Fruit fly (Drosophila melanogaster): Measurements from ENCODE around the gene FASN1.
A peak's percentile ranks its signal among the peaks of the same experiment; 100 is the strongest.

The FASN1 gene

DNA sequence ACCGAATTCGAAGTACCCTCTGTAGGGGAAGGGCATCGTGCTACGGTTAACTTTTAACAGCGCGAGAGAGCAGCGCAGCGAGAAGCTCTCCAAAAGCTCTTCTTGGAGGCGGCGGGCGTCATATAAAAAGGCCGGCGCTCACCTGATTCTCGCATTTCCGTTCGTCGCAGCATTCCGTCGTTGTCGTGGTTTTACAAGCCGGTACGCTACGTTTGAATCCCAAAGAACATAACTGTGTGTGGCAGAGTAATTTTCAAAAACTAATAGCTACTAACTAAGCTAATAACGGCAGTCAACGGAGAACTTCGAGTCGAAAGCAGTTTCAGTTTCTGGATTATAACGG, at the start of gene FASN1:
TSS of gene FASN1 (plus strand) at position 151 of the 343 bp plus-strand sequence.
- peak; percentile 23 for TF ChIP-seq h (GFP tag; optimal IDR thresholded peaks at IDR 0.05)
- TF ChIP-seq Jra (GFP tag; optimal IDR thresholded peaks at IDR 0.05): peak; percentile 48
- TF ChIP-seq Sp1 (GFP tag; optimal IDR thresholded peaks at IDR 0.05): peak; percentile 27
- peak; percentile 72 for TF ChIP-seq Dif (GFP tag; optimal IDR thresholded peaks at IDR 0.05; ENCODE audit: partially characterized antibody)
- TF ChIP-seq br (GFP tag; optimal IDR thresholded peaks at IDR 0.05): peak; percentile 17
- TF ChIP-seq usp (GFP tag; optimal IDR thresholded peaks at IDR 0.05): no peak
- peak; percentile 26 for TF ChIP-seq rgr (GFP tag; optimal IDR thresholded peaks at IDR 0.05)
- no peak for TF ChIP-seq Dfd (GFP tag; optimal IDR thresholded peaks at IDR 0.05)
- no peak for TF ChIP-seq dl (GFP tag; optimal IDR thresholded peaks at IDR 0.05; ENCODE audit: insufficient read depth in 1 of 2, partially characterized antibody in 2 of 2)
- no peak for TF ChIP-seq sv (GFP tag; optimal IDR thresholded peaks at IDR 0.05)
- TF ChIP-seq Rel (GFP tag; optimal IDR thresholded peaks at IDR 0.05): no peak
- TF ChIP-seq Rel (tag; optimal IDR thresholded peaks at IDR 0.05): peak; percentile 47
- TF ChIP-seq Abd-B (GFP tag; optimal IDR thresholded peaks at IDR 0.05): no peak
- peak; percentile 70 for TF ChIP-seq Hr83 (GFP tag; optimal IDR thresholded peaks at IDR 0.05; ENCODE audit: poor library complexity, severe bottlenecking)
- peak; percentile 29 for TF ChIP-seq HLH106 (tag; optimal IDR thresholded peaks at IDR 0.05)

DNA sequence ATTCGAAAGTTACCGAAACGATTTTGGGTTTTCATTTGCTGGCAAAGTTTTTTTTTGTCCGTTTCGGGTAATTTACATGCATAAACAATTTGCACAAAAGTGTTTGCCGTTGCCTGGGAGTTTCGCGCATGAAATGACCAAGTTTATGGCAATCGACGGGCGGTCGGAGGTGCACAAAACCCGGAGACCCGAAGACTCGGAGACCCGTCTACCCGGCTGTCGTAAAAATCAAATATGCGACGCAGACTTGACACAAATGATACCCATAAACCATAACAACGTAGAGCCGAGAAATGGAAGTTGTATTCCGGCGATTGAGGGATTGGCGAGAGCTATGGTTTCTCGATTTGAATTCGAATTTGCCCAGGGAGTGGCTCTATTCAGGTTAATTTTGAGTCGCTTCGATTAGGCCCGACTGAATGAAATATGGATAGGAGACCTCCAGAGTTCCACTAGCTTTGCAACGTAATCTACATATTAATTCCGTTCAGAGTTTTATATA, 49.4 kb upstream of the FASN1 start:
- no peak for TF ChIP-seq CrebA (GFP tag; optimal IDR thresholded peaks at IDR 0.05; ENCODE audit: borderline replicate concordance)
- no peak for TF ChIP-seq Hr83 (GFP tag; optimal IDR thresholded peaks at IDR 0.05; ENCODE audit: poor library complexity, severe bottlenecking)
- TF ChIP-seq CG9705 (GFP tag; optimal IDR thresholded peaks at IDR 0.05): no peak
- TF ChIP-seq tai (GFP tag; optimal IDR thresholded peaks at IDR 0.05): no peak
- no peak for TF ChIP-seq foxo (GFP tag; optimal IDR thresholded peaks at IDR 0.05)
- no peak for TF ChIP-seq Jra (GFP tag; optimal IDR thresholded peaks at IDR 0.05)
- TF ChIP-seq sage (GFP tag; optimal IDR thresholded peaks at IDR 0.05): no peak
- TF ChIP-seq CG32264 (GFP tag; optimal IDR thresholded peaks at IDR 0.05): no peak
- TF ChIP-seq Rel (GFP tag; optimal IDR thresholded peaks at IDR 0.05): no peak
- no peak for TF ChIP-seq Rel (tag; optimal IDR thresholded peaks at IDR 0.05)
- no peak for TF ChIP-seq lola (GFP tag; optimal IDR thresholded peaks at IDR 0.05)
- no peak for TF ChIP-seq Hnf4 (GFP tag; optimal IDR thresholded peaks at IDR 0.05)
- no peak for TF ChIP-seq h (GFP tag; optimal IDR thresholded peaks at IDR 0.05)
- no peak for TF ChIP-seq woc (GFP tag; optimal IDR thresholded peaks at IDR 0.05)
- TF ChIP-seq usp (GFP tag; optimal IDR thresholded peaks at IDR 0.05): no peak
- no peak for TF ChIP-seq N (GFP tag; optimal IDR thresholded peaks at IDR 0.05)
- TF ChIP-seq HLH106 (tag; optimal IDR thresholded peaks at IDR 0.05): no peak
- no peak for TF ChIP-seq Mio (GFP tag; optimal IDR thresholded peaks at IDR 0.05)
- no peak for TF ChIP-seq Abd-B (GFP tag; optimal IDR thresholded peaks at IDR 0.05)
- TF ChIP-seq Hr78 (GFP tag; optimal IDR thresholded peaks at IDR 0.05): no peak

- TF ChIP-seq GATAd (GFP tag; optimal IDR thresholded peaks at IDR 0.05) (no peak), dsf (GFP tag; optimal IDR thresholded peaks at IDR 0.05; ENCODE audit: borderline replicate concordance) (no peak), lola (GFP tag; optimal IDR thresholded peaks at IDR 0.05) (no peak)
These were observed 47.0 kb upstream of the FASN1 start for dm6 chr2L:3009438-3009837.

DNA sequence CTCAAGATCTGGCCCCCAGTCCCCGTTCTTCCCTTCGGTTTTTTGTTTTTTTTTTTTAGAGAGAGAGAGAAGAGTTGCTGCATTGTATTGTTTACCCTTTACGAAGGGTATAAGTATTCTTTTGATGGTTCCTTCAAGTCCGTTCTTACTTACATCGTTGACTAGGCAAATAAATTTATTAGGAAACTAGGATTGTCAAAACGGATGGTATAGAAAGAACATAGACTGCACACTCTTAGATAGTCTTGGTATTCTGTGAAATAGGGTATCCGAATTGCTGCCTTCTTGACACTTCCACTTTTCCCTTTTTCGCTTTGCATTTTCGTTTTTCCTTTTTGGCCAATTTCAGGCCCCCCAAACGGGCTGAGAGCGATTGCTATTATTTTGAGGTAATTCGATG, 44.9 kb upstream of the FASN1 start:
- TF ChIP-seq pan (optimal IDR thresholded peaks at IDR 0.05) (no peak), usp (GFP tag; optimal IDR thresholded peaks at IDR 0.05) (no peak), CG32264 (GFP tag; optimal IDR thresholded peaks at IDR 0.05) (peak; percentile 46), Hnf4 (GFP tag; optimal IDR thresholded peaks at IDR 0.05) (no peak), h (GFP tag; optimal IDR thresholded peaks at IDR 0.05) (peak; percentile 74), tai (GFP tag; optimal IDR thresholded peaks at IDR 0.05) (no peak), Vsx2 (GFP tag; optimal IDR thresholded peaks at IDR 0.05; ENCODE audit: partially characterized antibody) (no peak), Myc (optimal IDR thresholded peaks at IDR 0.05) (no peak), Jra (GFP tag; optimal IDR thresholded peaks at IDR 0.05) (no peak), dl (GFP tag; optimal IDR thresholded peaks at IDR 0.05; ENCODE audit: insufficient read depth in 1 of 2, partially characterized antibody in 2 of 2) (no peak), Hr83 (GFP tag; optimal IDR thresholded peaks at IDR 0.05; ENCODE audit: poor library complexity, severe bottlenecking) (no peak), psq (GFP tag; optimal IDR thresholded peaks at IDR 0.05) (peak; percentile 68), br (GFP tag; optimal IDR thresholded peaks at IDR 0.05) (peak; percentile 78), OdsH (GFP tag; optimal IDR thresholded peaks at IDR 0.05) (peak; percentile 69), lola (GFP tag; optimal IDR thresholded peaks at IDR 0.05) (no peak), Abd-B (GFP tag; optimal IDR thresholded peaks at IDR 0.05) (no peak), Rel (GFP tag; optimal IDR thresholded peaks at IDR 0.05) (no peak), Rel (tag; optimal IDR thresholded peaks at IDR 0.05) (no peak), Hr78 (GFP tag; optimal IDR thresholded peaks at IDR 0.05) (no peak), N (GFP tag; optimal IDR thresholded peaks at IDR 0.05) (no peak), rgr (GFP tag; optimal IDR thresholded peaks at IDR 0.05) (peak; percentile 71), foxo (GFP tag; optimal IDR thresholded peaks at IDR 0.05) (peak in 1 of 2 experiments; percentile 67), CG9705 (GFP tag; optimal IDR thresholded peaks at IDR 0.05) (no peak), Mio (GFP tag; optimal IDR thresholded peaks at IDR 0.05) (no peak), Sp1 (GFP tag; optimal IDR thresholded peaks at IDR 0.05) (peak; percentile 68), jim (GFP tag; optimal IDR thresholded peaks at IDR 0.05) (peak; percentile 42), brk (GFP tag; optimal IDR thresholded peaks at IDR 0.05) (no peak), sv (GFP tag; optimal IDR thresholded peaks at IDR 0.05) (no peak), woc (GFP tag; optimal IDR thresholded peaks at IDR 0.05) (peak; percentile 61), GATAd (GFP tag; optimal IDR thresholded peaks at IDR 0.05) (no peak), Dif (GFP tag; optimal IDR thresholded peaks at IDR 0.05; ENCODE audit: partially characterized antibody) (no peak), fru (GFP tag; optimal IDR thresholded peaks at IDR 0.05) (peak; percentile 80), HLH106 (tag; optimal IDR thresholded peaks at IDR 0.05) (peak; percentile 69), ey (GFP tag; optimal IDR thresholded peaks at IDR 0.05) (peak; percentile 66), dsf (GFP tag; optimal IDR thresholded peaks at IDR 0.05; ENCODE audit: borderline replicate concordance) (no peak), CrebA (GFP tag; optimal IDR thresholded peaks at IDR 0.05; ENCODE audit: borderline replicate concordance) (no peak), Dfd (GFP tag; optimal IDR thresholded peaks at IDR 0.05) (no peak), dmrt93B (GFP tag; optimal IDR thresholded peaks at IDR 0.05) (peak; percentile 38)
